Worm (Caenorhabditis elegans) whole organism, L3 larva: ENCODE data around the gene cyn-9.

Experiments
- R02D3.7 ChIP-seq: fragments of 150-350 bp; optimal IDR thresholded peaks from 2 replicates; lab custom pipeline; 2014; ENCODE audit warnings: missing biosample characterization, missing genetic modification characterization
- ama-1 ChIP-seq: fragments of 150-350 bp; optimal IDR thresholded peaks from 2 replicates; lab custom pipeline; 2018
- ceh-16 ChIP-seq: sonication (generic microtip); optimal IDR thresholded peaks from 2 replicates; lab custom pipeline; 2017; ENCODE audit warnings: missing biosample characterization, missing genetic modification characterization
- ceh-28 ChIP-seq: fragments of 150-350 bp; optimal IDR thresholded peaks from 2 replicates; lab custom pipeline; 2014; ENCODE audit warnings: missing biosample characterization, missing genetic modification reagents, missing genetic modification characterization
- ceh-82 ChIP-seq: fragments of 150-350 bp; optimal IDR thresholded peaks from 2 replicates; lab custom pipeline; 2014; ENCODE audit warnings: missing biosample characterization, missing genetic modification characterization
- ceh-9 ChIP-seq: sonication (generic microtip); optimal IDR thresholded peaks from 2 replicates; lab custom pipeline; 2018; ENCODE audit warnings: missing biosample characterization, missing genetic modification characterization
- egl-27 ChIP-seq: sonication (generic microtip); optimal IDR thresholded peaks from 4 replicates; lab custom pipeline; 2017; ENCODE audit warnings: missing biosample characterization, missing genetic modification reagents, missing genetic modification characterization
- elt-1 ChIP-seq: fragments of 150-350 bp; optimal IDR thresholded peaks from 2 replicates; lab custom pipeline; 2014; ENCODE audit warnings: missing biosample characterization, missing genetic modification characterization
- elt-2 ChIP-seq: sonication (generic microtip); optimal IDR thresholded peaks from 2 replicates; lab custom pipeline; 2016; ENCODE audit warnings: missing genetic modification reagents, mild to moderate bottlenecking, missing genetic modification characterization, missing compliant biosample characterization
- eor-1 ChIP-seq, 2 experiments: fragments of 150-350 bp; optimal IDR thresholded peaks; 2 replicates each; lab custom pipeline; 2014 to 2018; ENCODE audit warnings: missing biosample characterization in 2 of 2, missing genetic modification characterization in 2 of 2
- fkh-2 ChIP-seq: fragments of 150-350 bp; optimal IDR thresholded peaks from 2 replicates; lab custom pipeline; 2014; ENCODE audit warnings: missing biosample characterization, missing genetic modification reagents, missing genetic modification characterization
- fos-1 ChIP-seq: fragments of 150-350 bp; optimal IDR thresholded peaks from 2 replicates; lab custom pipeline; 2014; ENCODE audit warnings: missing biosample characterization, missing genetic modification characterization
- hmg-11 ChIP-seq: sonication (generic microtip); optimal IDR thresholded peaks from 2 replicates; lab custom pipeline; 2016; ENCODE audit warnings: missing genetic modification characterization, missing compliant biosample characterization
- jun-1 ChIP-seq: fragments of 150-350 bp; optimal IDR thresholded peaks from 2 replicates; lab custom pipeline; 2014; ENCODE audit warnings: missing biosample characterization, missing genetic modification reagents, missing genetic modification characterization
- lin-15B ChIP-seq: fragments of 150-350 bp; optimal IDR thresholded peaks from 2 replicates; lab custom pipeline; 2014; ENCODE audit warnings: missing biosample characterization, missing genetic modification characterization
- lin-39 ChIP-seq: fragments of 150-350 bp; optimal IDR thresholded peaks from 2 replicates; lab custom pipeline; 2018; ENCODE audit warnings: missing biosample characterization, missing genetic modification reagents, missing genetic modification characterization
- lsy-12 ChIP-seq: sonication (generic microtip); optimal IDR thresholded peaks from 2 replicates; lab custom pipeline; 2016; ENCODE audit warnings: mild to moderate bottlenecking, missing genetic modification characterization, missing compliant biosample characterization
- mdl-1 ChIP-seq: fragments of 150-350 bp; optimal IDR thresholded peaks from 2 replicates; lab custom pipeline; 2014; ENCODE audit warnings: missing biosample characterization, missing genetic modification characterization
- mml-1 ChIP-seq: fragments of 150-350 bp; sonication (generic microtip); optimal IDR thresholded peaks from 3 replicates; lab custom pipeline; 2014; ENCODE audit warnings: missing biosample characterization, missing genetic modification characterization
- nfya-1 ChIP-seq: sonication (generic microtip); optimal IDR thresholded peaks from 2 replicates; lab custom pipeline; 2017; ENCODE audit warnings: missing genetic modification characterization, mild to moderate bottlenecking, missing compliant biosample characterization, antibody characterized with exemption, moderate library complexity; ENCODE audit not compliant: insufficient read depth
- nhr-11 ChIP-seq: fragments of 150-350 bp; optimal IDR thresholded peaks from 2 replicates; lab custom pipeline; 2014; ENCODE audit warnings: missing biosample characterization, missing genetic modification characterization
- nhr-12 ChIP-seq: fragments of 150-350 bp; optimal IDR thresholded peaks from 2 replicates; lab custom pipeline; 2014; ENCODE audit warnings: missing biosample characterization, missing genetic modification characterization
- nhr-23 ChIP-seq: fragments of 150-350 bp; optimal IDR thresholded peaks from 2 replicates; lab custom pipeline; 2014; ENCODE audit warnings: missing biosample characterization, missing genetic modification reagents, missing genetic modification characterization
- nhr-237 ChIP-seq: fragments of 150-350 bp; optimal IDR thresholded peaks from 2 replicates; lab custom pipeline; 2014; ENCODE audit warnings: missing biosample characterization, missing genetic modification characterization
- nhr-25 ChIP-seq: sonication (generic microtip); optimal IDR thresholded peaks from 2 replicates; lab custom pipeline; 2017; ENCODE audit warnings: missing biosample characterization, missing genetic modification characterization
- nhr-43 ChIP-seq: sonication (generic microtip); optimal IDR thresholded peaks from 2 replicates; lab custom pipeline; 2016; ENCODE audit warnings: mild to moderate bottlenecking, missing genetic modification characterization, missing compliant biosample characterization; ENCODE audit not compliant: poor library complexity, severe bottlenecking
- nhr-67 ChIP-seq: fragments of 150-350 bp; optimal IDR thresholded peaks from 2 replicates; lab custom pipeline; 2014; ENCODE audit warnings: missing biosample characterization, missing genetic modification characterization
- nhr-76 ChIP-seq: fragments of 150-350 bp; sonication (generic microtip); optimal IDR thresholded peaks from 5 replicates; lab custom pipeline; 2014; ENCODE audit warnings: missing biosample characterization, missing genetic modification characterization
- nhr-77 ChIP-seq: fragments of 150-350 bp; optimal IDR thresholded peaks from 2 replicates; lab custom pipeline; 2014; ENCODE audit warnings: missing biosample characterization, missing genetic modification characterization
- pha-4 ChIP-seq: fragments of 150-350 bp; optimal IDR thresholded peaks from 2 replicates; lab custom pipeline; 2014; ENCODE audit warnings: missing biosample characterization, missing genetic modification reagents, missing genetic modification characterization
- pqm-1 ChIP-seq: fragments of 150-350 bp; optimal IDR thresholded peaks from 2 replicates; lab custom pipeline; 2017; ENCODE audit warnings: missing biosample characterization, missing genetic modification characterization, inconsistent platforms
- sea-2 ChIP-seq: fragments of 150-350 bp; sonication (generic microtip); optimal IDR thresholded peaks from 4 replicates; lab custom pipeline; 2014; ENCODE audit warnings: missing biosample characterization, missing genetic modification reagents, missing genetic modification characterization
- snpc-4 ChIP-seq: fragments of 150-350 bp; optimal IDR thresholded peaks from 2 replicates; lab custom pipeline; 2014; ENCODE audit warnings: missing biosample characterization, missing genetic modification characterization
- tbx-2 ChIP-seq: sonication (generic microtip); optimal IDR thresholded peaks from 2 replicates; lab custom pipeline; 2016; ENCODE audit warnings: mild to moderate bottlenecking, missing genetic modification characterization, missing compliant biosample characterization
- unc-39 ChIP-seq: sonication (generic microtip); optimal IDR thresholded peaks from 4 replicates; lab custom pipeline; 2017; ENCODE audit warnings: missing biosample characterization, missing genetic modification characterization
- unc-62 ChIP-seq: fragments of 150-350 bp; sonication (generic microtip); optimal IDR thresholded peaks from 4 replicates; lab custom pipeline; 2014; ENCODE audit warnings: missing biosample characterization, missing genetic modification reagents, missing genetic modification characterization
- zag-1 ChIP-seq: fragments of 150-350 bp; optimal IDR thresholded peaks from 2 replicates; lab custom pipeline; 2014; ENCODE audit warnings: missing biosample characterization, missing genetic modification characterization
- ztf-11 ChIP-seq: fragments of 150-350 bp; optimal IDR thresholded peaks from 2 replicates; lab custom pipeline; 2014; ENCODE audit warnings: missing biosample characterization, missing genetic modification characterization

The cyn-9 gene

ce11 chrIII:3701411-3702310 lies 2.2 kb upstream of the cyn-9 start, which contains the start of the genes pdi-1 and C14B1.2:
pdi-1 (minus strand) TSS chrIII:3701461.
C14B1.2 (plus strand) TSS chrIII:3702260.
- TF ChIP-seq nhr-43 (tag; lab: Kevin White, UChicago) = peak; percentile 67
- TF ChIP-seq unc-62 (GFP tag; lab: Kevin White, UChicago) = no peak
- peak; percentile 83 for TF ChIP-seq pha-4
- peak; percentile 0 for TF ChIP-seq lin-39 (tag; lab: Kevin White, UChicago)
- no peak for TF ChIP-seq tbx-2 (tag; lab: Kevin White, UChicago)
- peak; percentile 28 for TF ChIP-seq fos-1
- peak; percentile 16 for TF ChIP-seq jun-1 (tag; lab: Kevin White, UChicago)
- TF ChIP-seq elt-1 (tag; lab: Kevin White, UChicago) = no peak
- peak; percentile 20 for TF ChIP-seq ceh-28
- peak; percentile 29 for TF ChIP-seq pqm-1 (tag; lab: Kevin White, UChicago)
- no peak for TF ChIP-seq nhr-237 (tag; lab: Kevin White, UChicago)
- peak; percentile 65 for TF ChIP-seq lin-15B (tag; lab: Kevin White, UChicago)
- TF ChIP-seq eor-1 (tag; optimal IDR thresholded peaks at IDR 0.05; lab: Kevin White, UChicago) = no peak
- TF ChIP-seq elt-2 (tag; lab: Kevin White, UChicago) = peak; percentile 44
- peak; percentile 92 for TF ChIP-seq nfya-1 (tag; lab: Kevin White, UChicago)
- no peak for TF ChIP-seq ceh-16 (tag; lab: Kevin White, UChicago)
- TF ChIP-seq ama-1 (lab: Kevin White, UChicago) = no peak
- no peak for TF ChIP-seq zag-1 (tag; lab: Kevin White, UChicago)
- TF ChIP-seq nhr-23 = peak; percentile 21
- no peak for TF ChIP-seq nhr-11 (tag; lab: Kevin White, UChicago)
- no peak for TF ChIP-seq fkh-2 (tag; lab: Kevin White, UChicago)
- no peak for TF ChIP-seq ceh-9
- TF ChIP-seq nhr-67 = no peak
- no peak for TF ChIP-seq hmg-11 (tag; lab: Kevin White, UChicago)
- no peak for TF ChIP-seq unc-39
- peak; percentile 29 for TF ChIP-seq lsy-12
- TF ChIP-seq mml-1 (tag; lab: Kevin White, UChicago) = no peak
- peak; percentile 33 for TF ChIP-seq snpc-4 (tag; lab: Kevin White, UChicago)
- TF ChIP-seq nhr-25 (tag; lab: Kevin White, UChicago) = peak; percentile 79
- peak; percentile 5 for TF ChIP-seq mdl-1

ce11 chrIII:3698366-3698765 lies 1.1 kb downstream of the cyn-9 start:
- TF ChIP-seq nhr-11 (tag; lab: Kevin White, UChicago) = no peak
- no peak for TF ChIP-seq hmg-11 (tag; lab: Kevin White, UChicago)
- no peak for TF ChIP-seq egl-27 (tag; lab: Kevin White, UChicago)
- TF ChIP-seq elt-2 (tag; lab: Kevin White, UChicago) = no peak
- no peak for TF ChIP-seq ztf-11 (tag; lab: Kevin White, UChicago)

ce11 chrIII:3694572-3694971 lies 4.9 kb downstream of the cyn-9 start, which contains the start of gene npr-15:
npr-15 (minus strand) TSS chrIII:3694672.
- no peak for TF ChIP-seq nhr-77 (tag; lab: Kevin White, UChicago)
- TF ChIP-seq sea-2 = no peak
- no peak for TF ChIP-seq nhr-12 (tag; lab: Kevin White, UChicago)
- no peak for TF ChIP-seq elt-1 (tag; lab: Kevin White, UChicago)
- TF ChIP-seq nhr-76 (tag; lab: Kevin White, UChicago) = no peak
- TF ChIP-seq nfya-1 (tag; lab: Kevin White, UChicago) = no peak
- no peak for TF ChIP-seq nhr-67
- no peak for TF ChIP-seq mdl-1
- TF ChIP-seq R02D3.7 = no peak
- no peak for TF ChIP-seq ceh-82 (tag; lab: Kevin White, UChicago)
- TF ChIP-seq unc-39 = no peak
- no peak for TF ChIP-seq lsy-12
- no peak for TF ChIP-seq ama-1 (lab: Kevin White, UChicago)
- TF ChIP-seq elt-2 (tag; lab: Kevin White, UChicago) = no peak
- TF ChIP-seq ztf-11 (tag; lab: Kevin White, UChicago) = no peak
- TF ChIP-seq egl-27 (tag; lab: Kevin White, UChicago) = no peak
- no peak for TF ChIP-seq snpc-4 (tag; lab: Kevin White, UChicago)
- TF ChIP-seq, all 47 proteins: peak for 0
